Fruit fly (Drosophila melanogaster) whole organism, embryonic: ENCODE measurements around the gene CG18281.

Experiments
- Atf6 ChIP-seq: fragments of 200-800 bp; sonication (Bioruptor generic); IDR thresholded peaks from 2 replicates; pipeline ENCODE4 v1.3.6; 2022; ENCODE audit warnings: missing biosample characterization, missing genetic modification characterization
- Bdp1 ChIP-seq: fragments of 200-800 bp; sonication (Bioruptor generic); optimal IDR thresholded peaks from 3 replicates; lab custom pipeline; 2016; ENCODE audit warnings: missing biosample characterization, missing genetic modification characterization
- CG10209 ChIP-seq: fragments of 200-800 bp; sonication (Bioruptor generic); optimal IDR thresholded peaks from 3 replicates; lab custom pipeline; 2017; ENCODE audit warnings: missing biosample characterization, mild to moderate bottlenecking, missing genetic modification characterization, missing genetic modification reagents
- CG1024 ChIP-seq: fragments of 200-800 bp; sonication (Bioruptor generic); IDR thresholded peaks from 2 replicates; pipeline ENCODE4 v1.3.6; 2022; ENCODE audit warnings: missing biosample characterization, missing genetic modification characterization
- CG10321 ChIP-seq: fragments of 200-800 bp; sonication (Bioruptor generic); IDR thresholded peaks from 2 replicates; pipeline ENCODE4 v1.3.6; 2022; ENCODE audit warnings: missing biosample characterization, missing genetic modification characterization
- CG11695 ChIP-seq: fragments of 200-800 bp; sonication (Bioruptor generic); IDR thresholded peaks from 3 replicates; pipeline ENCODE4 v1.3.6; 2022; ENCODE audit warnings: missing biosample characterization, missing genetic modification characterization
- CG15011 ChIP-seq: fragments of 200-800 bp; sonication (Bioruptor generic); optimal IDR thresholded peaks from 3 replicates; lab custom pipeline; 2018; ENCODE audit warnings: missing biosample characterization, mild to moderate bottlenecking, missing genetic modification characterization
- CG15696 ChIP-seq: fragments of 200-800 bp; sonication (Bioruptor generic); optimal IDR thresholded peaks from 2 replicates; lab custom pipeline; 2019; ENCODE audit warnings: missing biosample characterization, mild to moderate bottlenecking, missing genetic modification characterization, moderate library complexity
- CG1602 ChIP-seq: fragments of 200-800 bp; sonication (Bioruptor generic); optimal IDR thresholded peaks from 3 replicates; lab custom pipeline; 2016; ENCODE audit warnings: missing biosample characterization, missing genetic modification characterization
- CG1647 ChIP-seq: fragments of 200-800 bp; sonication (Bioruptor generic); optimal IDR thresholded peaks from 3 replicates; lab custom pipeline; 2016; ENCODE audit warnings: missing biosample characterization, missing genetic modification characterization
- CG1792 ChIP-seq: fragments of 200-800 bp; sonication (Bioruptor generic); optimal IDR thresholded peaks from 2 replicates; lab custom pipeline; 2016; ENCODE audit warnings: missing biosample characterization, missing genetic modification characterization
- CG3281 ChIP-seq: fragments of 200-800 bp; sonication (Bioruptor generic); optimal IDR thresholded peaks from 3 replicates; lab custom pipeline; 2017; ENCODE audit warnings: missing biosample characterization, mild to moderate bottlenecking, missing genetic modification characterization
- CG6654 ChIP-seq: fragments of 200-800 bp; sonication (Bioruptor generic); optimal IDR thresholded peaks from 2 replicates; lab custom pipeline; 2017; ENCODE audit warnings: missing biosample characterization, mild to moderate bottlenecking, missing genetic modification characterization
- CG6689 ChIP-seq: fragments of 200-800 bp; sonication (Bioruptor generic); IDR thresholded peaks from 2 replicates; pipeline ENCODE4 v1.3.6; 2022; ENCODE audit warnings: missing biosample characterization, missing genetic modification characterization
- CG9609 ChIP-seq: fragments of 200-800 bp; sonication (Bioruptor generic); optimal IDR thresholded peaks from 3 replicates; lab custom pipeline; 2016; ENCODE audit warnings: missing biosample characterization, missing genetic modification characterization
- CG9727 ChIP-seq: fragments of 200-800 bp; sonication (Bioruptor generic); optimal IDR thresholded peaks from 3 replicates; lab custom pipeline; 2017; ENCODE audit warnings: missing biosample characterization, mild to moderate bottlenecking, missing genetic modification characterization
- CG9932 ChIP-seq: fragments of 200-800 bp; sonication (Bioruptor generic); IDR thresholded peaks from 2 replicates; pipeline ENCODE4 v1.3.6; 2022; ENCODE audit warnings: missing biosample characterization, missing genetic modification characterization
- ERR ChIP-seq: fragments of 200-800 bp; sonication (Bioruptor generic); optimal IDR thresholded peaks from 2 replicates; lab custom pipeline; 2016; ENCODE audit warnings: missing biosample characterization, missing genetic modification characterization
- Fer1 ChIP-seq: fragments of 200-800 bp; sonication (Bioruptor generic); optimal IDR thresholded peaks from 2 replicates; lab custom pipeline; 2017; ENCODE audit warnings: missing biosample characterization, mild to moderate bottlenecking, missing genetic modification characterization
- HLH4C ChIP-seq: fragments of 200-800 bp; sonication (Bioruptor generic); IDR thresholded peaks from 3 replicates; pipeline ENCODE4 v1.3.6; 2022; ENCODE audit warnings: missing biosample characterization, missing genetic modification characterization; ENCODE audit not compliant: partially characterized antibody
- Jarid2 ChIP-seq: fragments of 200-800 bp; sonication (Bioruptor generic); optimal IDR thresholded peaks from 3 replicates; lab custom pipeline; 2017; ENCODE audit warnings: mild to moderate bottlenecking, missing biosample characterization, missing genetic modification reagents, missing genetic modification characterization
- Myb ChIP-seq: fragments of 200-800 bp; sonication (Bioruptor generic); optimal IDR thresholded peaks from 2 replicates; lab custom pipeline; 2016; ENCODE audit warnings: missing biosample characterization, missing genetic modification characterization
- NK7.1 ChIP-seq: fragments of 200-800 bp; sonication (Bioruptor generic); optimal IDR thresholded peaks from 3 replicates; lab custom pipeline; 2016; ENCODE audit warnings: missing biosample characterization, missing genetic modification characterization
- NfI ChIP-seq: fragments of 200-800 bp; sonication (Bioruptor generic); optimal IDR thresholded peaks from 3 replicates; lab custom pipeline; 2018; ENCODE audit warnings: missing biosample characterization, mild to moderate bottlenecking, missing genetic modification characterization, moderate library complexity
- Oaz ChIP-seq: fragments of 200-800 bp; sonication (Bioruptor generic); IDR thresholded peaks from 2 replicates; pipeline ENCODE4 v1.3.6; 2022; ENCODE audit warnings: missing biosample characterization, missing genetic modification characterization
- Ptx1 ChIP-seq: fragments of 200-800 bp; sonication (Bioruptor generic); IDR thresholded peaks from 2 replicates; pipeline ENCODE4 v1.3.6; 2022; ENCODE audit warnings: missing biosample characterization, missing genetic modification characterization
- Side ChIP-seq: fragments of 200-800 bp; sonication (Bioruptor generic); optimal IDR thresholded peaks from 2 replicates; lab custom pipeline; 2016; ENCODE audit warnings: missing biosample characterization, missing genetic modification characterization
- Xrp1 ChIP-seq: fragments of 200-800 bp; sonication (Bioruptor generic); IDR thresholded peaks from 2 replicates; pipeline ENCODE4 v1.3.6; 2022; ENCODE audit warnings: missing biosample characterization, missing genetic modification characterization
- amos ChIP-seq: fragments of 200-800 bp; sonication (Bioruptor generic); IDR thresholded peaks from 2 replicates; pipeline ENCODE4 v1.3.6; 2022; ENCODE audit warnings: missing biosample characterization, missing genetic modification characterization; ENCODE audit not compliant: partially characterized antibody
- ash1 ChIP-seq: fragments of 200-800 bp; sonication (Bioruptor generic); optimal IDR thresholded peaks from 2 replicates; lab custom pipeline; 2018; ENCODE audit warnings: missing biosample characterization, mild to moderate bottlenecking, missing genetic modification characterization
- az2 ChIP-seq: fragments of 200-800 bp; sonication (Bioruptor generic); optimal IDR thresholded peaks from 3 replicates; lab custom pipeline; 2016; ENCODE audit warnings: missing biosample characterization, missing genetic modification characterization
- bbx ChIP-seq: fragments of 200-800 bp; sonication (Bioruptor generic); IDR thresholded peaks from 2 replicates; pipeline ENCODE4 v1.3.6; 2022; ENCODE audit warnings: missing biosample characterization, missing genetic modification characterization; ENCODE audit not compliant: partially characterized antibody
- cas ChIP-seq: fragments of 200-800 bp; sonication (Bioruptor generic); IDR thresholded peaks from 2 replicates; pipeline ENCODE4 v1.3.6; 2022; ENCODE audit warnings: missing biosample characterization, missing genetic modification characterization
- chif ChIP-seq, 2 experiments: fragments of 200-800 bp; sonication (Bioruptor generic); optimal IDR thresholded peaks; 3 replicates each; lab custom pipeline; 2016; ENCODE audit warnings: missing biosample characterization in 2 of 2, missing genetic modification characterization in 2 of 2
- chinmo ChIP-seq: fragments of 200-800 bp; sonication (Bioruptor generic); IDR thresholded peaks from 4 replicates; pipeline ENCODE4 v1.3.6; 2022; ENCODE audit warnings: missing biosample characterization, missing genetic modification characterization; ENCODE audit not compliant: partially characterized antibody
- corto ChIP-seq: fragments of 200-800 bp; sonication (Bioruptor generic); optimal IDR thresholded peaks from 2 replicates; lab custom pipeline; 2016; ENCODE audit warnings: missing biosample characterization, mild to moderate bottlenecking, missing genetic modification characterization, moderate library complexity
- gsb-n ChIP-seq: fragments of 200-800 bp; sonication (Bioruptor generic); optimal IDR thresholded peaks from 3 replicates; lab custom pipeline; 2018; ENCODE audit warnings: missing biosample characterization, mild to moderate bottlenecking, missing genetic modification characterization
- hb ChIP-seq: fragments of 200-800 bp; sonication (Bioruptor generic); IDR thresholded peaks from 3 replicates; pipeline ENCODE4 v1.3.6; 2022; ENCODE audit warnings: missing biosample characterization, missing genetic modification characterization; ENCODE audit not compliant: partially characterized antibody
- klu ChIP-seq: fragments of 200-800 bp; sonication (Bioruptor generic); IDR thresholded peaks from 2 replicates; pipeline ENCODE4 v1.3.6; 2022; ENCODE audit warnings: missing biosample characterization, missing genetic modification characterization
- mld ChIP-seq: fragments of 200-800 bp; sonication (Bioruptor generic); IDR thresholded peaks from 3 replicates; pipeline ENCODE4 v1.3.6; 2022; ENCODE audit warnings: missing biosample characterization, missing genetic modification characterization; ENCODE audit not compliant: partially characterized antibody
- nerfin-1 ChIP-seq: fragments of 200-800 bp; sonication (Bioruptor generic); optimal IDR thresholded peaks from 3 replicates; lab custom pipeline; 2019; ENCODE audit warnings: missing biosample characterization, mild to moderate bottlenecking, missing genetic modification characterization, moderate library complexity
- sc ChIP-seq, 3 experiments: fragments of >200 bp in 2 of 3; fragments of 200-800 bp in 1 of 3; sonication (Bioruptor generic) in 1 of 3; optimal IDR thresholded peaks; 2 replicates in 2 of 3; 3 replicates in 1 of 3; lab custom pipeline; 2017; ENCODE audit warnings: mild to moderate bottlenecking in 1 of 3, missing biosample characterization in 1 of 3, missing genetic modification characterization in 1 of 3, missing genetic modification reagents in 1 of 3
- sens-2 ChIP-seq: fragments of 200-800 bp; sonication (Bioruptor generic); IDR thresholded peaks from 2 replicates; pipeline ENCODE4 v1.3.6; 2022; ENCODE audit warnings: missing biosample characterization, missing genetic modification characterization
- slp2 ChIP-seq: fragments of 200-800 bp; sonication (Bioruptor generic); optimal IDR thresholded peaks from 2 replicates; lab custom pipeline; 2016; ENCODE audit warnings: missing biosample characterization, missing genetic modification characterization
- sug ChIP-seq: fragments of 200-800 bp; optimal IDR thresholded peaks from 2 replicates; lab custom pipeline; 2019; ENCODE audit warnings: missing biosample characterization, mild to moderate bottlenecking, missing genetic modification characterization, moderate library complexity
- tgo ChIP-seq: fragments of 200-800 bp; sonication (Bioruptor generic); IDR thresholded peaks from 3 replicates; pipeline ENCODE4 v1.3.6; 2022; ENCODE audit warnings: missing biosample characterization, missing genetic modification characterization
- vfl ChIP-seq: fragments of 200-800 bp; sonication (Bioruptor generic); optimal IDR thresholded peaks from 2 replicates; lab custom pipeline; 2016; ENCODE audit warnings: missing biosample characterization, missing genetic modification characterization
- vnd ChIP-seq: fragments of 200-800 bp; sonication (Bioruptor generic); IDR thresholded peaks from 3 replicates; pipeline ENCODE4 v1.3.6; 2022; ENCODE audit warnings: missing biosample characterization, missing genetic modification characterization; ENCODE audit not compliant: partially characterized antibody

Gene CG18281

dm6 chr3L:20540182-20540974, 40.7 kb downstream of the CG18281 start, which contains the start of gene Rcd2 (continued):
- TF ChIP-seq cas (peak; percentile 68), amos (GFP tag; lab: Robert Waterston, UW) (peak; percentile 94; the same call in 1 of the 2 replicates), CG9609 (GFP tag; lab: Kevin White, UChicago) (peak; percentile 35), Ptx1 (GFP tag; lab: Robert Waterston, UW) (peak; percentile 82), bbx (GFP tag; lab: Robert Waterston, UW) (peak; percentile 96), CG15011 (GFP tag; lab: Kevin White, UChicago) (peak; percentile 78), corto (GFP tag; lab: Kevin White, UChicago) (no peak), slp2 (GFP tag; lab: Kevin White, UChicago) (peak; percentile 54), Oaz (peak; percentile 68), HLH4C (GFP tag; lab: Robert Waterston, UW) (peak; percentile 86), CG10321 (GFP tag; lab: Robert Waterston, UW) (no peak), CG11695 (GFP tag; lab: Robert Waterston, UW) (peak; percentile 75), hb (GFP tag; lab: Robert Waterston, UW) (peak; percentile 77), Bdp1 (GFP tag; lab: Kevin White, UChicago) (peak; percentile 49), chif (GFP tag; optimal IDR thresholded peaks at IDR 0.05; lab: Kevin White, UChicago) (peak in 1 of 2 experiments; percentile 47), CG9727 (GFP tag; lab: Kevin White, UChicago) (peak; percentile 80), chinmo (peak; percentile 81; the same call in 3 of the 4 replicates), klu (GFP tag; lab: Robert Waterston, UW) (peak; percentile 64), gsb-n (peak; percentile 56), nerfin-1 (tag; lab: Kevin White, UChicago) (peak; percentile 66), vnd (peak; percentile 83), CG6654 (GFP tag; lab: Kevin White, UChicago) (peak; percentile 11), sens-2 (GFP tag; lab: Robert Waterston, UW) (0 out of 2 replicates have a peak, but pooled peaks have one; percentile 11), NK7.1 (GFP tag; lab: Kevin White, UChicago) (peak; percentile 63), mld (peak; percentile 79), Side (GFP tag; lab: Kevin White, UChicago) (no peak), Jarid2 (GFP tag; lab: Kevin White, UChicago) (peak; percentile 92), CG1024 (no peak), vfl (GFP tag; lab: Kevin White, UChicago) (peak; percentile 30), CG6689 (GFP tag; lab: Robert Waterston, UW) (peak; percentile 72), Myb (no peak), ash1 (GFP tag; lab: Kevin White, UChicago) (no peak), tgo (peak; percentile 82), NfI (GFP tag; lab: Kevin White, UChicago) (peak; percentile 82), sc (optimal IDR thresholded peaks at IDR 0.05; lab: Kevin White, UChicago) (no peak), sc (GFP tag; optimal IDR thresholded peaks at IDR 0.05; lab: Kevin White, UChicago) (no peak), CG9932 (peak; percentile 86), sug (tag; lab: Kevin White, UChicago) (peak; percentile 90), CG1647 (GFP tag; lab: Kevin White, UChicago) (no peak), az2 (peak; percentile 38), CG10209 (GFP tag; lab: Kevin White, UChicago) (peak; percentile 79), CG1602 (GFP tag; lab: Kevin White, UChicago) (peak; percentile 35), CG15696 (tag; lab: Kevin White, UChicago) (peak; percentile 63), Fer1 (GFP tag; lab: Kevin White, UChicago) (peak; percentile 91), CG3281 (GFP tag; lab: Kevin White, UChicago) (peak; percentile 94), Xrp1 (GFP tag; lab: Robert Waterston, UW) (peak; percentile 77), Atf6 (GFP tag; lab: Robert Waterston, UW) (peak; percentile 86), ERR (GFP tag; lab: Kevin White, UChicago) (no peak), CG1792 (GFP tag; lab: Kevin White, UChicago) (peak; percentile 39)
